Fruit fly (Drosophila melanogaster) whole organism, pupa: ENCODE measurements around the gene Cse1.

Experiments used
- CG14655 ChIP-seq: fragments of 200-800 bp; sonication (Bioruptor generic); optimal IDR thresholded peaks from 3 replicates; lab custom pipeline; 2017; ENCODE audit warnings: mild to moderate bottlenecking, missing biosample characterization, missing genetic modification reagents, missing genetic modification characterization
- CG8159 ChIP-seq: fragments of 200-800 bp; sonication (Bioruptor generic); optimal IDR thresholded peaks from 3 replicates; lab custom pipeline; 2018; ENCODE audit warnings: missing biosample characterization, mild to moderate bottlenecking, missing genetic modification characterization, moderate library complexity
- CG9948 ChIP-seq: fragments of 200-800 bp; sonication (Bioruptor generic); optimal IDR thresholded peaks from 2 replicates; lab custom pipeline; 2018; ENCODE audit warnings: missing biosample characterization, mild to moderate bottlenecking, missing genetic modification characterization, moderate library complexity

DNA sequence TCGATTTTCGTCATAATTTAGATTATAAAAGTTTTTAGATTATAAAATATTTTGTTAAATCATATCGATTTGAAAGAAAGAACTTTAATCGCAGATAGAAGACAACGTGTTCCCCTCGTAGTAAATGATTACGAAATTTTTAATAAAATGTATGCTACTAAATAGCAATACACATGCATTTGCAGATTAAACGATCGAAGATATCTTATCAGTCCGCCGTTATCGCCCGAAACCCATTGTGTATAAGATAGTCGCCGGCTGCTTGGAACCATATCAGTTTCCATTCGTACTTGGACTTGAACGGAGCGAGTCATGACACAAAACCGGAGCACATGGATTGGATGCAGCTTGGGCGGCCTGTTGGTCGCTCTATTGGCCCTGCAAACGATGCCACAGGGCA lies 25.5 kb downstream of the Cse1 start:
- TF ChIP-seq CG14655 (GFP tag; lab: Kevin White, UChicago), result no peak
- no peak for TF ChIP-seq CG8159 (tag; lab: Kevin White, UChicago)
- no peak for TF ChIP-seq CG9948 (tag; lab: Kevin White, UChicago)
